Fruit fly (Drosophila melanogaster) whole organism, embryonic: ENCODE measurements around the gene CG7518.

Source experiments
- CG10267 ChIP-seq: fragments of 200-800 bp; sonication (Bioruptor generic); optimal IDR thresholded peaks from 2 replicates; lab custom pipeline; 2018; ENCODE audit warnings: missing biosample characterization, mild to moderate bottlenecking, missing genetic modification characterization, moderate library complexity
- CG10321 ChIP-seq: fragments of 200-800 bp; sonication (Bioruptor generic); IDR thresholded peaks from 2 replicates; pipeline ENCODE4 v1.3.6; 2022; ENCODE audit warnings: missing biosample characterization, missing genetic modification characterization
- CG10654 ChIP-seq: fragments of 200-800 bp; sonication (Bioruptor generic); optimal IDR thresholded peaks from 2 replicates; lab custom pipeline; 2016; ENCODE audit warnings: missing biosample characterization, missing genetic modification characterization
- CG11456 ChIP-seq: fragments of 200-800 bp; sonication (Bioruptor generic); IDR thresholded peaks from 3 replicates; pipeline ENCODE4 v1.3.6; 2022; ENCODE audit warnings: missing biosample characterization, missing genetic modification characterization
- CG12071 ChIP-seq: fragments of 200-800 bp; sonication (Bioruptor generic); optimal IDR thresholded peaks from 3 replicates; lab custom pipeline; 2018; ENCODE audit warnings: missing biosample characterization, mild to moderate bottlenecking, missing genetic modification characterization
- CG12104 ChIP-seq: fragments of 200-800 bp; sonication (Bioruptor generic); optimal IDR thresholded peaks from 3 replicates; lab custom pipeline; 2016; ENCODE audit warnings: missing biosample characterization, missing genetic modification characterization
- CG12236 ChIP-seq: fragments of 200-800 bp; sonication (Bioruptor generic); optimal IDR thresholded peaks from 2 replicates; lab custom pipeline; 2016; ENCODE audit warnings: missing biosample characterization, missing genetic modification characterization
- CG13775 ChIP-seq: fragments of 200-800 bp; sonication (Bioruptor generic); optimal IDR thresholded peaks from 3 replicates; lab custom pipeline; 2017; ENCODE audit warnings: missing biosample characterization, mild to moderate bottlenecking, missing genetic modification characterization
- CG17359 ChIP-seq: fragments of 200-800 bp; sonication (Bioruptor generic); optimal IDR thresholded peaks from 3 replicates; lab custom pipeline; 2018; ENCODE audit warnings: missing biosample characterization, mild to moderate bottlenecking, missing genetic modification characterization, moderate library complexity
- CG17568 ChIP-seq: fragments of 200-800 bp; sonication (Bioruptor generic); optimal IDR thresholded peaks from 2 replicates; lab custom pipeline; 2018; ENCODE audit warnings: missing biosample characterization, mild to moderate bottlenecking, missing genetic modification characterization, moderate library complexity
- CG2120 ChIP-seq: fragments of 200-800 bp; sonication (Bioruptor generic); optimal IDR thresholded peaks from 3 replicates; lab custom pipeline; 2016; ENCODE audit warnings: missing biosample characterization, missing genetic modification characterization
- CG30020 ChIP-seq: fragments of 200-800 bp; optimal IDR thresholded peaks from 2 replicates; lab custom pipeline; 2019; ENCODE audit warnings: missing biosample characterization, mild to moderate bottlenecking, missing genetic modification characterization, moderate library complexity
- CG30431 ChIP-seq: fragments of 200-800 bp; sonication (Bioruptor generic); optimal IDR thresholded peaks from 2 replicates; lab custom pipeline; 2017; ENCODE audit warnings: missing biosample characterization, missing genetic modification characterization
- CG4617 ChIP-seq: fragments of 200-800 bp; sonication (Bioruptor generic); optimal IDR thresholded peaks from 3 replicates; lab custom pipeline; 2016; ENCODE audit warnings: missing biosample characterization, missing genetic modification characterization, borderline replicate concordance
- CG4730 ChIP-seq: fragments of 200-800 bp; sonication (Bioruptor generic); IDR thresholded peaks from 2 replicates; pipeline ENCODE4 v1.3.6; 2022; ENCODE audit warnings: missing biosample characterization, missing genetic modification characterization
- CG7963 ChIP-seq: fragments of 200-800 bp; sonication (Bioruptor generic); IDR thresholded peaks from 3 replicates; pipeline ENCODE4 v1.3.6; 2022; ENCODE audit warnings: missing biosample characterization, missing genetic modification characterization; ENCODE audit not compliant: partially characterized antibody
- CG9727 ChIP-seq: fragments of 200-800 bp; sonication (Bioruptor generic); optimal IDR thresholded peaks from 3 replicates; lab custom pipeline; 2017; ENCODE audit warnings: missing biosample characterization, mild to moderate bottlenecking, missing genetic modification characterization
- CG9932 ChIP-seq: fragments of 200-800 bp; sonication (Bioruptor generic); IDR thresholded peaks from 2 replicates; pipeline ENCODE4 v1.3.6; 2022; ENCODE audit warnings: missing biosample characterization, missing genetic modification characterization
- Dip2 ChIP-seq: fragments of 200-800 bp; sonication (Bioruptor generic); IDR thresholded peaks from 2 replicates; pipeline ENCODE4 v1.3.6; 2022; ENCODE audit warnings: missing biosample characterization, missing genetic modification characterization
- Dip3 ChIP-seq: fragments of 200-800 bp; sonication (Bioruptor generic); optimal IDR thresholded peaks from 3 replicates; lab custom pipeline; 2016; ENCODE audit warnings: missing biosample characterization, missing genetic modification characterization
- Dp ChIP-seq: fragments of 200-800 bp; sonication (Bioruptor generic); optimal IDR thresholded peaks from 2 replicates; lab custom pipeline; 2018; ENCODE audit warnings: missing biosample characterization, mild to moderate bottlenecking, missing genetic modification characterization, moderate library complexity
- Fer2 ChIP-seq: fragments of 200-800 bp; sonication (Bioruptor generic); optimal IDR thresholded peaks from 2 replicates; lab custom pipeline; 2018; ENCODE audit warnings: missing biosample characterization, mild to moderate bottlenecking, missing genetic modification characterization, moderate library complexity
- Fer3 ChIP-seq: fragments of 200-800 bp; sonication (Bioruptor generic); optimal IDR thresholded peaks from 2 replicates; lab custom pipeline; 2018; ENCODE audit warnings: missing biosample characterization, mild to moderate bottlenecking, missing genetic modification characterization, moderate library complexity
- HmgZ ChIP-seq: fragments of 200-800 bp; sonication (Bioruptor generic); optimal IDR thresholded peaks from 2 replicates; lab custom pipeline; 2018; ENCODE audit warnings: missing biosample characterization, mild to moderate bottlenecking, missing genetic modification characterization
- Nf-YA ChIP-seq: fragments of 200-800 bp; sonication (Bioruptor generic); IDR thresholded peaks from 2 replicates; pipeline ENCODE4 v1.3.6; 2022; ENCODE audit warnings: missing biosample characterization, missing genetic modification characterization
- NfI ChIP-seq: fragments of 200-800 bp; sonication (Bioruptor generic); optimal IDR thresholded peaks from 3 replicates; lab custom pipeline; 2018; ENCODE audit warnings: missing biosample characterization, mild to moderate bottlenecking, missing genetic modification characterization, moderate library complexity
- Pdp1 ChIP-seq, 2 experiments: fragments of 200-800 bp; sonication (Bioruptor generic); optimal IDR thresholded peaks; 3 replicates each; lab custom pipeline; 2016; ENCODE audit warnings: missing biosample characterization in 2 of 2, missing genetic modification characterization in 2 of 2, mild to moderate bottlenecking in 1 of 2, moderate library complexity in 1 of 2
- amos ChIP-seq: fragments of 200-800 bp; sonication (Bioruptor generic); IDR thresholded peaks from 2 replicates; pipeline ENCODE4 v1.3.6; 2022; ENCODE audit warnings: missing biosample characterization, missing genetic modification characterization; ENCODE audit not compliant: partially characterized antibody
- ase ChIP-seq: fragments of 200-800 bp; sonication (Bioruptor generic); IDR thresholded peaks from 3 replicates; pipeline ENCODE4 v1.3.6; 2022; ENCODE audit warnings: missing biosample characterization, missing genetic modification characterization
- bab2 ChIP-seq: fragments of 200-800 bp; sonication (Bioruptor generic); optimal IDR thresholded peaks from 2 replicates; lab custom pipeline; 2016; ENCODE audit warnings: missing biosample characterization, missing genetic modification characterization
- bcd ChIP-seq: fragments of 200-800 bp; sonication (Bioruptor generic); optimal IDR thresholded peaks from 2 replicates; lab custom pipeline; 2017; ENCODE audit warnings: missing biosample characterization, mild to moderate bottlenecking, missing genetic modification characterization
- chinmo ChIP-seq: fragments of 200-800 bp; sonication (Bioruptor generic); IDR thresholded peaks from 4 replicates; pipeline ENCODE4 v1.3.6; 2022; ENCODE audit warnings: missing biosample characterization, missing genetic modification characterization; ENCODE audit not compliant: partially characterized antibody
- dysf ChIP-seq: fragments of 200-800 bp; sonication (Bioruptor generic); IDR thresholded peaks from 3 replicates; pipeline ENCODE4 v1.3.6; 2022; ENCODE audit warnings: missing biosample characterization, missing genetic modification characterization
- eve ChIP-seq, 2 experiments: fragments of >200 bp; optimal IDR thresholded peaks; 2 replicates each; lab custom pipeline; 2017; ENCODE audit warnings: missing biosample characterization in 2 of 2, missing genetic modification characterization in 2 of 2
- grau ChIP-seq: fragments of 200-800 bp; optimal IDR thresholded peaks from 3 replicates; lab custom pipeline; 2019; ENCODE audit warnings: missing biosample characterization, mild to moderate bottlenecking, missing genetic modification characterization, moderate library complexity
- jing ChIP-seq: fragments of 200-800 bp; sonication (Bioruptor generic); optimal IDR thresholded peaks from 2 replicates; lab custom pipeline; 2018; ENCODE audit warnings: missing biosample characterization, mild to moderate bottlenecking, missing genetic modification characterization
- lab ChIP-seq: fragments of 200-800 bp; sonication (Bioruptor generic); optimal IDR thresholded peaks from 3 replicates; lab custom pipeline; 2017; ENCODE audit warnings: missing biosample characterization, missing genetic modification characterization, mild to moderate bottlenecking, moderate library complexity, missing genetic modification reagents
- luna ChIP-seq: fragments of 200-800 bp; sonication (Bioruptor generic); optimal IDR thresholded peaks from 2 replicates; lab custom pipeline; 2016; ENCODE audit warnings: missing biosample characterization, missing genetic modification characterization
- mam ChIP-seq: fragments of 200-800 bp; sonication (Bioruptor generic); optimal IDR thresholded peaks from 3 replicates; lab custom pipeline; 2016; ENCODE audit warnings: missing biosample characterization, missing genetic modification characterization
- nmo ChIP-seq: fragments of 200-800 bp; sonication (Bioruptor generic); optimal IDR thresholded peaks from 2 replicates; lab custom pipeline; 2018; ENCODE audit warnings: missing biosample characterization, mild to moderate bottlenecking, missing genetic modification characterization, moderate library complexity
- onecut ChIP-seq: fragments of 200-800 bp; sonication (Bioruptor generic); IDR thresholded peaks from 2 replicates; pipeline ENCODE4 v1.3.6; 2022; ENCODE audit warnings: missing biosample characterization, missing genetic modification characterization
- phol ChIP-seq: fragments of 200-800 bp; sonication (Bioruptor generic); optimal IDR thresholded peaks from 3 replicates; lab custom pipeline; 2018; ENCODE audit warnings: missing biosample characterization, mild to moderate bottlenecking, missing genetic modification characterization, moderate library complexity
- pros ChIP-seq: fragments of 200-800 bp; sonication (Bioruptor generic); optimal IDR thresholded peaks from 3 replicates; lab custom pipeline; 2019; ENCODE audit warnings: missing biosample characterization, mild to moderate bottlenecking, missing genetic modification characterization, moderate library complexity
- row ChIP-seq: fragments of 200-800 bp; sonication (Bioruptor generic); IDR thresholded peaks from 3 replicates; pipeline ENCODE4 v1.3.6; 2022; ENCODE audit warnings: missing biosample characterization, missing genetic modification characterization
- sens ChIP-seq: fragments of 200-800 bp; sonication (Bioruptor generic); peaks from one replicate; lab custom pipeline; 2016; ENCODE audit warnings: missing biosample characterization, missing genetic modification characterization
- slbo ChIP-seq: fragments of 200-800 bp; sonication (Bioruptor generic); IDR thresholded peaks from 2 replicates; pipeline ENCODE4 v1.3.6; 2022; ENCODE audit warnings: missing biosample characterization, missing genetic modification characterization
- sna ChIP-seq: fragments of 200-800 bp; sonication (Bioruptor generic); IDR thresholded peaks from 2 replicates; pipeline ENCODE4 v1.3.6; 2022; ENCODE audit warnings: missing biosample characterization, missing genetic modification characterization; ENCODE audit not compliant: partially characterized antibody
- sob ChIP-seq: fragments of 200-800 bp; sonication (Bioruptor generic); IDR thresholded peaks from 2 replicates; pipeline ENCODE4 v1.3.6; 2022; ENCODE audit warnings: missing biosample characterization, missing genetic modification characterization
- stwl ChIP-seq: fragments of 200-800 bp; sonication (Bioruptor generic); optimal IDR thresholded peaks from 3 replicates; lab custom pipeline; 2018; ENCODE audit warnings: missing biosample characterization, mild to moderate bottlenecking, missing genetic modification characterization, moderate library complexity

The CG7518 gene

dm6 chr3R:12997550-12998233 is at the start of gene CG7518, which contains the start of the genes CG17327 and CG44194:
Gene CG7518 (plus strand): TSS chr3R:12998089.
Gene CG17327 (minus strand): TSS chr3R:12997726.
Gene CG44194 (minus strand): TSS chr3R:12997726.
- peak; percentile 58 for TF ChIP-seq CG4617 (GFP tag; lab: Kevin White, UChicago)
- TF ChIP-seq CG10321 (GFP tag; lab: Robert Waterston, UW) = no peak
- no peak for TF ChIP-seq Fer3
- no peak for TF ChIP-seq luna (GFP tag; lab: Kevin White, UChicago)
- TF ChIP-seq row = peak; percentile 84
- TF ChIP-seq Pdp1 (GFP tag; optimal IDR thresholded peaks at IDR 0.05; lab: Kevin White, UChicago) = peak; percentile 18 to 59
- no peak for TF ChIP-seq CG12236 (GFP tag; lab: Kevin White, UChicago)
- no peak for TF ChIP-seq pros (GFP tag; lab: Kevin White, UChicago)
- no peak for TF ChIP-seq sna (GFP tag; lab: Robert Waterston, UW)
- TF ChIP-seq NfI (GFP tag; lab: Kevin White, UChicago) = no peak
- TF ChIP-seq Dip2 (GFP tag; lab: Robert Waterston, UW) = no peak
- TF ChIP-seq Dp (GFP tag; lab: Kevin White, UChicago) = peak; percentile 29
- peak; percentile 12 for TF ChIP-seq CG10654
- peak; percentile 32 for TF ChIP-seq CG9727 (GFP tag; lab: Kevin White, UChicago)
- TF ChIP-seq slbo (GFP tag; lab: Robert Waterston, UW) = peak; percentile 56
- peak; percentile 40; the same call in 1 of the 2 replicates for TF ChIP-seq CG9932 (GFP tag; lab: Robert Waterston, UW)
- peak; percentile 14 for TF ChIP-seq Fer2 (tag; lab: Kevin White, UChicago)
- peak; percentile 29 for TF ChIP-seq CG10267 (tag; lab: Kevin White, UChicago)
- TF ChIP-seq CG30020 (tag; lab: Kevin White, UChicago) = peak; percentile 85
- no peak for TF ChIP-seq eve (GFP tag; optimal IDR thresholded peaks at IDR 0.05; lab: Kevin White, UChicago)
- TF ChIP-seq nmo (GFP tag; lab: Kevin White, UChicago) = peak; percentile 45
- peak; percentile 51 for TF ChIP-seq amos
- peak; percentile 27 for TF ChIP-seq mam
- peak; percentile 24 for TF ChIP-seq CG12104 (GFP tag; lab: Kevin White, UChicago)
- TF ChIP-seq CG4730 = no peak
- TF ChIP-seq HmgZ (tag; lab: Kevin White, UChicago) = peak; percentile 2
- peak; percentile 54 for TF ChIP-seq sens (GFP tag; lab: Kevin White, UChicago)
- no peak for TF ChIP-seq CG12071 (GFP tag; lab: Kevin White, UChicago)
- peak; percentile 41 for TF ChIP-seq stwl (tag; lab: Kevin White, UChicago)
- no peak for TF ChIP-seq onecut (GFP tag; lab: Robert Waterston, UW)
- no peak for TF ChIP-seq dysf
- peak; percentile 42 for TF ChIP-seq CG2120 (GFP tag; lab: Kevin White, UChicago)
- no peak for TF ChIP-seq Nf-YA (GFP tag; lab: Robert Waterston, UW)
- TF ChIP-seq CG17568 (GFP tag; lab: Kevin White, UChicago) = no peak
- TF ChIP-seq CG17359 (tag; lab: Kevin White, UChicago) = no peak
- peak; percentile 22 for TF ChIP-seq Dip3
- TF ChIP-seq CG11456 = peak; percentile 25; the same call in 2 of the 3 replicates
- peak; percentile 80; the same call in 2 of the 4 replicates for TF ChIP-seq chinmo
- TF ChIP-seq ase (GFP tag; lab: Robert Waterston, UW) = no peak
- TF ChIP-seq grau (tag; lab: Kevin White, UChicago) = peak; percentile 35
- TF ChIP-seq lab (GFP tag; lab: Kevin White, UChicago) = no peak
- no peak for TF ChIP-seq bcd (GFP tag; lab: Kevin White, UChicago)
- TF ChIP-seq sob (GFP tag; lab: Robert Waterston, UW) = no peak; the same call in 1 of the 2 replicates
- no peak for TF ChIP-seq CG30431 (GFP tag; lab: Kevin White, UChicago)
- TF ChIP-seq jing (GFP tag; lab: Kevin White, UChicago) = no peak
- TF ChIP-seq CG13775 (GFP tag; lab: Kevin White, UChicago) = peak; percentile 50
- TF ChIP-seq bab2 (GFP tag; lab: Kevin White, UChicago) = peak; percentile 39
- 0 out of 3 replicates have a peak, but pooled peaks have one; percentile 48 for TF ChIP-seq CG7963 (GFP tag; lab: Robert Waterston, UW)
- TF ChIP-seq phol (tag; lab: Kevin White, UChicago) = peak; percentile 56
